Fruit fly (Drosophila melanogaster): ENCODE results near the gene CG33290.

Gene CG33290

dm6 chr3L:21539245-21540196 lies 2.6 kb upstream of the CG33290 start, which contains the start of the genes COX8 and VhaM9.7-b (continued):
- TF ChIP-seq corto (GFP tag; optimal IDR thresholded peaks at IDR 0.05) (no peak), wdn (GFP tag; IDR thresholded peaks at IDR 0.05) (0 out of 2 replicates have a peak, but pooled peaks have one; percentile 47), Mad (GFP tag; optimal IDR thresholded peaks at IDR 0.05) (no peak), CG11695 (GFP tag; IDR thresholded peaks at IDR 0.05) (no peak), Atf-2 (GFP tag; optimal IDR thresholded peaks at IDR 0.05) (peak; percentile 43), CG7987 (GFP tag; optimal IDR thresholded peaks at IDR 0.05) (no peak), slou (GFP tag; optimal IDR thresholded peaks at IDR 0.05) (peak; percentile 57), E2f1 (GFP tag; IDR thresholded peaks at IDR 0.05) (peak; percentile 41), Bgb (GFP tag; IDR thresholded peaks at IDR 0.05; ENCODE audit: partially characterized antibody) (peak; percentile 58), Hr78 (GFP tag; optimal IDR thresholded peaks at IDR 0.05) (no peak), CG11696 (GFP tag; IDR thresholded peaks at IDR 0.05) (no peak), Hr51 (GFP tag; optimal IDR thresholded peaks at IDR 0.05) (peak in 1 of 2 experiments; percentile 30), CG4820 (GFP tag; optimal IDR thresholded peaks at IDR 0.05) (peak; percentile 68), Atf6 (GFP tag; IDR thresholded peaks at IDR 0.05) (peak; percentile 48; the same call in 1 of the 2 replicates), CG13424 (tag; optimal IDR thresholded peaks at IDR 0.05) (peak; percentile 70), lbe (GFP tag; optimal IDR thresholded peaks at IDR 0.05) (peak; percentile 38), CG11504 (tag; optimal IDR thresholded peaks at IDR 0.05) (no peak), CG34224 (GFP tag; IDR thresholded peaks at IDR 0.05; ENCODE audit: partially characterized antibody) (peak; percentile 21; the same call in 1 of the 3 replicates), CG17829 (tag; optimal IDR thresholded peaks at IDR 0.05) (peak; percentile 40), CG11093 (GFP tag; IDR thresholded peaks at IDR 0.05) (no peak), CG12104 (GFP tag; optimal IDR thresholded peaks at IDR 0.05) (peak; percentile 41), Lhr (GFP tag; optimal IDR thresholded peaks at IDR 0.05) (peak; percentile 61), CG42726 (GFP tag; IDR thresholded peaks at IDR 0.05; ENCODE audit: partially characterized antibody) (peak; percentile 79), croc (GFP tag; conservative IDR thresholded peaks at IDR 0.05) (0 out of 3 replicates have a peak, but pooled peaks have one; percentile 15), disco-r (GFP tag; optimal IDR thresholded peaks at IDR 0.05) (no peak), p53 (GFP tag; optimal IDR thresholded peaks at IDR 0.05) (no peak), CG16863 (GFP tag; optimal IDR thresholded peaks at IDR 0.05) (peak; percentile 40), hbn (GFP tag; IDR thresholded peaks at IDR 0.05; ENCODE audit: partially characterized antibody) (peak; percentile 53), CG4404 (GFP tag; IDR thresholded peaks at IDR 0.05) (no peak), Mrtf (GFP tag; IDR thresholded peaks at IDR 0.05) (no peak), cwo (GFP tag; optimal IDR thresholded peaks at IDR 0.05) (no peak), bowl (GFP tag; IDR thresholded peaks at IDR 0.05) (no peak), CG9437 (GFP tag; optimal IDR thresholded peaks at IDR 0.05) (peak; percentile 61), Side (GFP tag; optimal IDR thresholded peaks at IDR 0.05) (no peak), CG12155 (GFP tag; optimal IDR thresholded peaks at IDR 0.05) (peak; percentile 65), Dref (GFP tag; IDR thresholded peaks at IDR 0.05) (no peak; the same call in none of the 2 replicates), Hr39 (optimal IDR thresholded peaks at IDR 0.05) (no peak), Abd-B (GFP tag; optimal IDR thresholded peaks at IDR 0.05) (no peak), vvl (GFP tag; IDR thresholded peaks at IDR 0.05) (no peak; the same call in 1 of the 2 replicates), Chrac-16 (GFP tag; optimal IDR thresholded peaks at IDR 0.05) (peak; percentile 55), CG1603 (tag; optimal IDR thresholded peaks at IDR 0.05) (peak; percentile 59), Stat92E (GFP tag; optimal IDR thresholded peaks at IDR 0.05) (no peak), unpg (GFP tag; optimal IDR thresholded peaks at IDR 0.05) (no peak), Six4 (GFP tag; optimal IDR thresholded peaks at IDR 0.05) (peak; percentile 54), CG43689 (GFP tag; IDR thresholded peaks at IDR 0.05) (no peak), CG1024 (GFP tag; IDR thresholded peaks at IDR 0.05) (0 out of 2 replicates have a peak, but pooled peaks have one; percentile 16), ems (GFP tag; optimal IDR thresholded peaks at IDR 0.05) (peak; percentile 40), CG7357 (GFP tag; IDR thresholded peaks at IDR 0.05) (no peak)

Data from whole organism, embryonic.